Worm (Caenorhabditis elegans): ENCODE results near the gene syx-4.

The syx-4 gene

DNA sequence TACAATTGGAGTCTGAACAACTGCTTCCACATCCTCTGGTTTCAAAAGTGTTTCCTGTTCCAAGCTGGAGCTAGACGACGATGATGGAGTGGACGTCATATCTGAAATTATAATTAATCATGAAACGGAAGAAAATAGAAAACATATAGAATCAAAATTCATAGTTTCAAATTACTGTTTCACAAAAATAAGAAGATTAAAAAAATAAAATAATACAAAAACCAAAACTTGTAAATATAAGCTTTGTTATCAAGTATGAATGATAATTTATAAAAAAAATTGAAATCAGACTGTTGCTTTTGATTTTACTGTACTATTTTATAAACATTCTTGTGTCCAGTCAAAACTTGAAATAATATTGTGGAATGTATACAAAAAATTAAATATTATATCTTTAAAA is 6.6 kb downstream of the syx-4 start, which contains the start of gene str-176:
Gene str-176 (minus strand): TSS at position 101 of the 400 bp plus-strand sequence.
- TF ChIP-seq mef-2 (tag; optimal IDR thresholded peaks at IDR 0.05) (no peak), unc-30 (tag; optimal IDR thresholded peaks at IDR 0.05) (no peak)

DNA sequence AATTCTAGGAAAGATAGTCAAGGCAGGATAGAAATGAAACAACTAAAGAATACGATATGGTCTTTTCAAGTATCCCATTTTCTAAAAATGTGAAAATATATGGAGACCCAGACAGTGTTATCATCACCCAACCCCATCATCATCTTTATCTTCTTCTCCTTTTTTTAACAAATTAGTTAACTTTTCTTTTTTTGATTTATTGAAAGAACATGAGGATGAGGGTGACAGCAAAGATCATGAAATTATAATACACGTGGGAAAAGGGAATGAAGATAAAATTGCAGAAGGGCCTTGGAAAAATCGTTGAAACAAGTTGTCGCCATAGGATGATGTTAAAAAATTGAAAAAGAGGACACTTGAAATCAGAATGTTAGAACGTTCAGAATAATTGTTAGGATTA is 7.1 kb downstream of the syx-4 start:
- peak; percentile 55 for TF ChIP-seq lin-14 (GFP tag; optimal IDR thresholded peaks at IDR 0.05)
- TF ChIP-seq nhr-84 (tag; optimal IDR thresholded peaks at IDR 0.05): no peak
- TF ChIP-seq lin-35 (GFP tag; optimal IDR thresholded peaks at IDR 0.05): peak in 1 of 2 experiments; percentile 34
- no peak for TF ChIP-seq unc-30 (tag; optimal IDR thresholded peaks at IDR 0.05)
- TF ChIP-seq mep-1 (tag; optimal IDR thresholded peaks at IDR 0.05): no peak
- peak; percentile 33 for TF ChIP-seq blmp-1 (tag; optimal IDR thresholded peaks at IDR 0.05)
- no peak for TF ChIP-seq lin-39 (tag; optimal IDR thresholded peaks at IDR 0.05)
- TF ChIP-seq nhr-85 (tag): peak; percentile 82
- peak; percentile 26 for TF ChIP-seq snu-23 (GFP tag; optimal IDR thresholded peaks at IDR 0.05)
- peak; percentile 30 for TF ChIP-seq nhr-19 (GFP tag; conservative IDR thresholded peaks at IDR 0.05)
- TF ChIP-seq nhr-20 (tag; optimal IDR thresholded peaks at IDR 0.05): peak; percentile 57
- no peak for TF ChIP-seq swsn-7 (tag; optimal IDR thresholded peaks at IDR 0.05)
- no peak for TF ChIP-seq ceh-8 (GFP tag; optimal IDR thresholded peaks at IDR 0.05)
- no peak for TF ChIP-seq ceh-88 (GFP tag; IDR thresholded peaks at IDR 0.05)
- TF ChIP-seq tbx-2 (tag; optimal IDR thresholded peaks at IDR 0.05): peak; percentile 3
- TF ChIP-seq ztf-11 (tag; optimal IDR thresholded peaks at IDR 0.05): no peak
- peak in 4 of 6 experiments; percentile 60 to 86 (median 68) for TF ChIP-seq elt-3 (tag; optimal IDR thresholded peaks at IDR 0.05)
- no peak for TF ChIP-seq hlh-4 (tag; optimal IDR thresholded peaks at IDR 0.05)
- peak; percentile 49 for TF ChIP-seq nhr-71 (tag; optimal IDR thresholded peaks at IDR 0.05)
- no peak for TF ChIP-seq rnt-1 (tag; optimal IDR thresholded peaks at IDR 0.05)

DNA sequence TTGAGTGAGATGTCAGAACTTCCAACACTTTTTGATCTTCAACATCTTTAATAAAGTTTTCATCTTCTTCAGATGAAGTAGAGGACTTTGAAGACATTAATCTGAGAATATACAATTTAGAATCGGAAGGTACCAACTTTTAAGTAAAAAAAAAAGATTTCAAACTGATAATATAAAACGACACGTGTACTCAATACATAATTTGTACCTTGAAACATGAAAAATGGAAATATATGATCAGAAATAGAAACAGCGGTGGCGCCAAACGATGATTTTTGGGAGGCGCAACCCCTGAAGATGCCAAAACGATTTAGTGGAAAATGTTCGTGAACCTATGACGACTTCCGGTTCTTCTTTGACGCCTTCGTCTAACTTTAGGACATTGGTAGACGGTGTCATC is 15.4 kb downstream of the syx-4 start, which contains the start of gene oat-1:
Gene oat-1 (minus strand): TSS at position 101 of the 400 bp plus-strand sequence.
- no peak for TF ChIP-seq unc-98 (GFP tag; IDR thresholded peaks at IDR 0.05)
- no peak for TF ChIP-seq xbp-1 (tag; optimal IDR thresholded peaks at IDR 0.05)
- no peak for TF ChIP-seq nhr-90 (tag; optimal IDR thresholded peaks at IDR 0.05; ENCODE audit: poor library complexity)
- TF ChIP-seq nhr-84 (tag; optimal IDR thresholded peaks at IDR 0.05): no peak
- no peak for TF ChIP-seq blmp-1 (tag; optimal IDR thresholded peaks at IDR 0.05)
- TF ChIP-seq unc-30 (tag; optimal IDR thresholded peaks at IDR 0.05): no peak
- no peak for TF ChIP-seq nhr-11 (tag; optimal IDR thresholded peaks at IDR 0.05)
- no peak for TF ChIP-seq swsn-7 (tag; optimal IDR thresholded peaks at IDR 0.05)

DNA sequence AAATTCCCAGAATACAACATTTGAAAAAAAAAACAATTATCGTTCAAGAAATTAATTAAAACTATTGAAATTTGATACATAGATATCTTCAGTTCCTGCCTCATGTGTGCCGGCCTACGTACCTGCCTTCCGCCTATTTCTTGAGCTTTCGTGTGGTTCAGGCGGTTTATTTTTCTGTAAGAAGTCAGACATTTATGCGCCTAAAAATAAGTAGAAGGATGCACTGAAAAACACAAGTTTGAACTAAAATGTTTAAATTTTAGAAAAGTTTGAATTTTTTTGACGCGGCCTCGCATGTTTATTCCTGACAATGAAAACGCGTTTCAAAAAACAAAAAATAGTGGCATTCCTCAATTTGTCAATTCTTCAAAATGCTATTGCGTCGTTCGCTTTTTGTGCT is 16.7 kb downstream of the syx-4 start, which contains the start of gene C28C12.11:
Gene C28C12.11 (plus strand): TSS at position 301 of the 400 bp plus-strand sequence.
- no peak for TF ChIP-seq tbx-2 (tag; optimal IDR thresholded peaks at IDR 0.05)
- no peak for TF ChIP-seq elt-3 (tag; optimal IDR thresholded peaks at IDR 0.05)
- no peak for TF ChIP-seq Y116A8C.19 (tag; optimal IDR thresholded peaks at IDR 0.05; ENCODE audit: borderline replicate concordance)
- TF ChIP-seq snpc-4 (tag; optimal IDR thresholded peaks at IDR 0.05): no peak
- TF ChIP-seq ceh-88 (GFP tag; IDR thresholded peaks at IDR 0.05): no peak
- no peak for TF ChIP-seq nhr-76 (tag; optimal IDR thresholded peaks at IDR 0.05)
- no peak for TF ChIP-seq aha-1 (tag; optimal IDR thresholded peaks at IDR 0.05)
- no peak for TF ChIP-seq nhr-11 (tag; optimal IDR thresholded peaks at IDR 0.05)
- TF ChIP-seq dpl-1 (GFP tag; optimal IDR thresholded peaks at IDR 0.05): no peak
- no peak for TF ChIP-seq C04F5.9 (tag; optimal IDR thresholded peaks at IDR 0.05)
- TF ChIP-seq unc-62 (GFP tag; optimal IDR thresholded peaks at IDR 0.05): no peak
- no peak for TF ChIP-seq ets-5 (GFP tag; IDR thresholded peaks at IDR 0.05)
- TF ChIP-seq zip-4 (GFP tag; optimal IDR thresholded peaks at IDR 0.05): no peak
- no peak for TF ChIP-seq ceh-82 (tag; optimal IDR thresholded peaks at IDR 0.05)
